Fruit fly (Drosophila melanogaster) whole organism, embryonic: ENCODE data around the gene CG14234.

ENCODE experiments used
- Awh ChIP-seq: fragments of 200-800 bp; sonication (Bioruptor generic); IDR thresholded peaks from 2 replicates; pipeline ENCODE4, ENCODE4 v1.3.6; 2022; ENCODE audit warnings: missing biosample characterization, missing genetic modification characterization
- Blimp-1 ChIP-seq: fragments of 200-800 bp; sonication (Bioruptor generic); optimal IDR thresholded peaks from 3 replicates; lab custom pipeline; 2018; ENCODE audit warnings: missing biosample characterization, missing genetic modification characterization, mild to moderate bottlenecking, moderate library complexity, missing genetic modification reagents
- CG10565 ChIP-seq: fragments of 200-800 bp; sonication (Bioruptor generic); optimal IDR thresholded peaks from 3 replicates; lab custom pipeline; 2016; ENCODE audit warnings: missing biosample characterization, mild to moderate bottlenecking, missing genetic modification characterization
- CG12219 ChIP-seq: fragments of 200-800 bp; sonication (Bioruptor generic); optimal IDR thresholded peaks from 3 replicates; lab custom pipeline; 2018; ENCODE audit warnings: missing biosample characterization, mild to moderate bottlenecking, missing genetic modification characterization
- CG13894 ChIP-seq: fragments of 200-800 bp; sonication (Bioruptor generic); optimal IDR thresholded peaks from 3 replicates; lab custom pipeline; 2018; ENCODE audit warnings: missing biosample characterization, mild to moderate bottlenecking, missing genetic modification characterization, moderate library complexity
- CG15073 ChIP-seq: fragments of 200-800 bp; sonication (Bioruptor generic); optimal IDR thresholded peaks from 2 replicates; lab custom pipeline; 2016; ENCODE audit warnings: missing biosample characterization, missing genetic modification characterization
- CG17186 ChIP-seq: fragments of 200-800 bp; sonication (Bioruptor generic); optimal IDR thresholded peaks from 3 replicates; lab custom pipeline; 2017; ENCODE audit warnings: missing biosample characterization, missing genetic modification reagents, missing genetic modification characterization
- CG2202 ChIP-seq: fragments of 200-800 bp; sonication (Bioruptor generic); optimal IDR thresholded peaks from 2 replicates; lab custom pipeline; 2018; ENCODE audit warnings: missing biosample characterization, mild to moderate bottlenecking, missing genetic modification characterization
- CG2712 ChIP-seq: fragments of 200-800 bp; optimal IDR thresholded peaks from 3 replicates; lab custom pipeline; 2019; ENCODE audit warnings: missing biosample characterization, mild to moderate bottlenecking, missing genetic modification characterization, moderate library complexity
- CG31224 ChIP-seq: fragments of 200-800 bp; sonication (Bioruptor generic); IDR thresholded peaks from 2 replicates; pipeline ENCODE4 v1.3.6; 2022; ENCODE audit warnings: missing biosample characterization, missing genetic modification characterization
- CG3995 ChIP-seq: fragments of 200-800 bp; sonication (Bioruptor generic); optimal IDR thresholded peaks from 3 replicates; lab custom pipeline; 2016; ENCODE audit warnings: missing biosample characterization, missing genetic modification characterization
- CG4328 ChIP-seq: fragments of 200-800 bp; sonication (Bioruptor generic); optimal IDR thresholded peaks from 3 replicates; lab custom pipeline; 2017; ENCODE audit warnings: missing biosample characterization, missing genetic modification reagents, missing genetic modification characterization
- CG5180 ChIP-seq: fragments of 200-800 bp; sonication (Bioruptor generic); optimal IDR thresholded peaks from 3 replicates; lab custom pipeline; 2017; ENCODE audit warnings: missing biosample characterization, missing genetic modification characterization, mild to moderate bottlenecking, moderate library complexity, missing genetic modification reagents
- CG6813 ChIP-seq: fragments of 200-800 bp; sonication (Bioruptor generic); optimal IDR thresholded peaks from 2 replicates; lab custom pipeline; 2017; ENCODE audit warnings: missing biosample characterization, missing genetic modification characterization, mild to moderate bottlenecking, moderate library complexity, missing genetic modification reagents
- CG6854 ChIP-seq: fragments of 200-800 bp; sonication (Bioruptor generic); optimal IDR thresholded peaks from 3 replicates; lab custom pipeline; 2017; ENCODE audit warnings: missing biosample characterization, mild to moderate bottlenecking, missing genetic modification characterization
- CG7271 ChIP-seq: fragments of 200-800 bp; sonication (Bioruptor generic); optimal IDR thresholded peaks from 2 replicates; lab custom pipeline; 2018; ENCODE audit warnings: missing biosample characterization, mild to moderate bottlenecking, missing genetic modification characterization, moderate library complexity
- CG7372 ChIP-seq: fragments of 200-800 bp; sonication (Bioruptor generic); IDR thresholded peaks from 2 replicates; pipeline ENCODE4 v1.3.6; 2022; ENCODE audit warnings: missing biosample characterization, missing genetic modification characterization
- CG9215 ChIP-seq: fragments of 200-800 bp; sonication (Bioruptor generic); IDR thresholded peaks from 2 replicates; pipeline ENCODE4 v1.3.6; 2022; ENCODE audit warnings: missing biosample characterization, missing genetic modification characterization
- CG9727 ChIP-seq: fragments of 200-800 bp; sonication (Bioruptor generic); optimal IDR thresholded peaks from 3 replicates; lab custom pipeline; 2017; ENCODE audit warnings: missing biosample characterization, mild to moderate bottlenecking, missing genetic modification characterization
- Chrac-16 ChIP-seq: fragments of 200-800 bp; sonication (Bioruptor generic); optimal IDR thresholded peaks from 3 replicates; lab custom pipeline; 2016; ENCODE audit warnings: missing biosample characterization, missing genetic modification characterization
- Deaf1 ChIP-seq: fragments of 200-800 bp; optimal IDR thresholded peaks from 3 replicates; lab custom pipeline; 2019; ENCODE audit warnings: missing biosample characterization, mild to moderate bottlenecking, missing genetic modification characterization, moderate library complexity
- Dip2 ChIP-seq: fragments of 200-800 bp; sonication (Bioruptor generic); IDR thresholded peaks from 2 replicates; pipeline ENCODE4 v1.3.6; 2022; ENCODE audit warnings: missing biosample characterization, missing genetic modification characterization
- Doc2 ChIP-seq: fragments of 200-800 bp; sonication (Bioruptor generic); IDR thresholded peaks from 2 replicates; pipeline ENCODE4 v1.3.6; 2022; ENCODE audit warnings: missing biosample characterization, missing genetic modification characterization
- Ets65A ChIP-seq: fragments of 200-800 bp; sonication (Bioruptor generic); peaks from one replicate; lab custom pipeline; 2016; ENCODE audit warnings: missing biosample characterization, missing genetic modification characterization
- Fer3 ChIP-seq: fragments of 200-800 bp; sonication (Bioruptor generic); optimal IDR thresholded peaks from 2 replicates; lab custom pipeline; 2018; ENCODE audit warnings: missing biosample characterization, mild to moderate bottlenecking, missing genetic modification characterization, moderate library complexity
- HLH54F ChIP-seq: fragments of 200-800 bp; sonication (Bioruptor generic); optimal IDR thresholded peaks from 3 replicates; lab custom pipeline; 2016; ENCODE audit warnings: missing biosample characterization, missing genetic modification characterization
- Hand ChIP-seq: fragments of 200-800 bp; sonication (Bioruptor generic); optimal IDR thresholded peaks from 2 replicates; lab custom pipeline; 2017; ENCODE audit warnings: mild to moderate bottlenecking, missing biosample characterization, missing genetic modification reagents, missing genetic modification characterization
- HmgZ ChIP-seq: fragments of 200-800 bp; sonication (Bioruptor generic); optimal IDR thresholded peaks from 2 replicates; lab custom pipeline; 2018; ENCODE audit warnings: missing biosample characterization, mild to moderate bottlenecking, missing genetic modification characterization
- Hr39 ChIP-seq: fragments of >200 bp; optimal IDR thresholded peaks from 2 replicates; lab custom pipeline; 2017
- Hsf ChIP-seq: fragments of 200-800 bp; sonication (Bioruptor generic); optimal IDR thresholded peaks from 3 replicates; lab custom pipeline; 2016; ENCODE audit warnings: missing biosample characterization, missing genetic modification characterization
- NC2α ChIP-seq: fragments of 200-800 bp; sonication (Bioruptor generic); optimal IDR thresholded peaks from 2 replicates; lab custom pipeline; 2016; ENCODE audit warnings: missing biosample characterization, missing genetic modification characterization
- Opbp ChIP-seq: fragments of 200-800 bp; sonication (Bioruptor generic); IDR thresholded peaks from 3 replicates; pipeline ENCODE4 v1.3.6; 2022; ENCODE audit warnings: missing biosample characterization, missing genetic modification characterization; ENCODE audit not compliant: partially characterized antibody
- Pdp1 ChIP-seq, 2 experiments: fragments of 200-800 bp; sonication (Bioruptor generic); optimal IDR thresholded peaks; 3 replicates each; lab custom pipeline; 2016; ENCODE audit warnings: missing biosample characterization in 2 of 2, missing genetic modification characterization in 2 of 2, mild to moderate bottlenecking in 1 of 2, moderate library complexity in 1 of 2
- al ChIP-seq: fragments of 200-800 bp; sonication (Bioruptor generic); IDR thresholded peaks from 2 replicates; pipeline ENCODE4 v1.3.6; 2022; ENCODE audit warnings: missing biosample characterization, missing genetic modification characterization
- ato ChIP-seq: fragments of 200-800 bp; sonication (Bioruptor generic); IDR thresholded peaks from 2 replicates; pipeline ENCODE4 v1.3.6; 2022; ENCODE audit warnings: missing biosample characterization, missing genetic modification characterization; ENCODE audit not compliant: partially characterized antibody
- ci ChIP-seq: fragments of 200-800 bp; sonication (Bioruptor generic); IDR thresholded peaks from 3 replicates; pipeline ENCODE4 v1.3.6; 2022; ENCODE audit warnings: missing biosample characterization, missing genetic modification characterization
- grn ChIP-seq: fragments of 200-800 bp; sonication (Bioruptor generic); optimal IDR thresholded peaks from 3 replicates; lab custom pipeline; 2017; ENCODE audit warnings: missing biosample characterization, missing genetic modification characterization
- insv ChIP-seq, 2 experiments: fragments of 200-800 bp; sonication (Bioruptor generic); optimal IDR thresholded peaks; 3 replicates each; lab custom pipeline; 2016 to 2018; ENCODE audit warnings: missing biosample characterization in 2 of 2, missing genetic modification characterization in 2 of 2
- inv ChIP-seq: fragments of 200-800 bp; sonication (Bioruptor generic); IDR thresholded peaks from 2 replicates; pipeline ENCODE4 v1.3.6; 2022; ENCODE audit warnings: missing biosample characterization, missing genetic modification characterization; ENCODE audit not compliant: partially characterized antibody
- kay ChIP-seq: fragments of 200-800 bp; sonication (Bioruptor generic); optimal IDR thresholded peaks from 2 replicates; lab custom pipeline; 2016; ENCODE audit warnings: missing biosample characterization, missing genetic modification characterization
- lola ChIP-seq, 3 experiments: fragments of >200 bp in 2 of 3; fragments of 200-800 bp in 1 of 3; sonication (Bioruptor generic) in 1 of 3; optimal IDR thresholded peaks; 2 replicates each; lab custom pipeline; 2017 to 2019; ENCODE audit warnings: missing biosample characterization in 3 of 3, missing genetic modification characterization in 3 of 3, mild to moderate bottlenecking in 1 of 3, moderate library complexity in 1 of 3
- mirr ChIP-seq: fragments of 200-800 bp; sonication (Bioruptor generic); optimal IDR thresholded peaks from 3 replicates; lab custom pipeline; 2018; ENCODE audit warnings: missing biosample characterization, mild to moderate bottlenecking, missing genetic modification characterization
- nerfin-1 ChIP-seq: fragments of 200-800 bp; sonication (Bioruptor generic); optimal IDR thresholded peaks from 3 replicates; lab custom pipeline; 2019; ENCODE audit warnings: missing biosample characterization, mild to moderate bottlenecking, missing genetic modification characterization, moderate library complexity
- odd ChIP-seq: fragments of 200-800 bp; sonication (Bioruptor generic); optimal IDR thresholded peaks from 2 replicates; lab custom pipeline; 2017; ENCODE audit warnings: missing biosample characterization, mild to moderate bottlenecking, missing genetic modification characterization
- salm ChIP-seq: fragments of 200-800 bp; sonication (Bioruptor generic); optimal IDR thresholded peaks from 2 replicates; lab custom pipeline; 2018; ENCODE audit warnings: missing biosample characterization, mild to moderate bottlenecking, missing genetic modification characterization
- sens-2 ChIP-seq: fragments of 200-800 bp; sonication (Bioruptor generic); IDR thresholded peaks from 2 replicates; pipeline ENCODE4 v1.3.6; 2022; ENCODE audit warnings: missing biosample characterization, missing genetic modification characterization
- slou ChIP-seq: fragments of 200-800 bp; sonication (Bioruptor generic); optimal IDR thresholded peaks from 3 replicates; lab custom pipeline; 2016; ENCODE audit warnings: missing biosample characterization, missing genetic modification characterization
- ssp ChIP-seq: fragments of 200-800 bp; sonication (Bioruptor generic); IDR thresholded peaks from 2 replicates; pipeline ENCODE4 v1.3.6; 2022; ENCODE audit warnings: missing biosample characterization, missing genetic modification characterization
- toy ChIP-seq: fragments of 200-800 bp; sonication (Bioruptor generic); IDR thresholded peaks from 2 replicates; pipeline ENCODE4 v1.3.6; 2022; ENCODE audit warnings: missing biosample characterization, missing genetic modification characterization
- ttk ChIP-seq: fragments of 200-800 bp; sonication (Bioruptor generic); IDR thresholded peaks from 2 replicates; pipeline ENCODE4 v2.1.2; 2022; ENCODE audit warnings: missing biosample characterization, missing genetic modification characterization
- zf30C ChIP-seq: fragments of 200-800 bp; sonication (Bioruptor generic); optimal IDR thresholded peaks from 3 replicates; lab custom pipeline; 2018; ENCODE audit warnings: missing biosample characterization, mild to moderate bottlenecking, missing genetic modification characterization
- zfh1 ChIP-seq: fragments of 200-800 bp; sonication (Bioruptor generic); IDR thresholded peaks from 3 replicates; pipeline ENCODE4 v1.3.6; 2022; ENCODE audit warnings: missing biosample characterization, missing genetic modification characterization

The CG14234 gene

DNA sequence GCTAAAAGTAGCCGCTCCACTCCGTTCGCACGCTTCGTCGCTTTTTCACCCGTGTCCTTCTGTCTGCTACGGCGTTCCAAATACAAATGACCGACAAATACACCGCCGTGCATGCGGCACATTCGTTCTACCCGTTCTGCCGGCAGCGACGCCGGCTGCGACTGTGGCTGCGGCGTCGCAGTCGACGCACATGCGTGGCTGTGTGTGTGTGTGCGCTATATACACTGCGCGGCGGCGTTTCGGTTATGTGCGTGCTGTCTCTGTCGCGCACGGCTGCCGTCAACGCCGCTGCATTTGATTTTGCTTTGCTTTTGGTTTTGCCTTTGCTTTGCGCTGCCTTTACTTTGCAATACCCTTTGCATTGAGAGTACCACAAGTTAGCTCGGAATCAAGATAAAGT, 48.1 kb downstream of the CG14234 start, which contains the start of gene zld (continued):
- peak; percentile 33 for TF ChIP-seq CG2712 (tag; lab: Kevin White, UChicago)
- no peak for TF ChIP-seq CG6854 (GFP tag; lab: Kevin White, UChicago)
- TF ChIP-seq CG9215 (GFP tag; lab: Robert Waterston, UW) = no peak
- TF ChIP-seq Doc2 (GFP tag; lab: Robert Waterston, UW) = no peak
- TF ChIP-seq sens-2 = no peak
- peak; percentile 60 for TF ChIP-seq zf30C
- no peak for TF ChIP-seq CG31224 (GFP tag; lab: Robert Waterston, UW)
- peak; percentile 11 for TF ChIP-seq CG9727 (GFP tag; lab: Kevin White, UChicago)
- no peak for TF ChIP-seq CG7271
- no peak for TF ChIP-seq ssp
- no peak for TF ChIP-seq NC2α (GFP tag; lab: Kevin White, UChicago)
- peak; percentile 25 for TF ChIP-seq nerfin-1 (tag; lab: Kevin White, UChicago)
- TF ChIP-seq al (GFP tag; lab: Robert Waterston, UW) = no peak
- no peak for TF ChIP-seq inv (GFP tag; lab: Robert Waterston, UW)
- TF ChIP-seq Deaf1 (tag; lab: Kevin White, UChicago) = peak; percentile 36
- no peak for TF ChIP-seq CG12219
- TF ChIP-seq CG10565 (GFP tag; lab: Kevin White, UChicago) = no peak
- TF ChIP-seq CG6813 (GFP tag; lab: Kevin White, UChicago) = no peak
- TF ChIP-seq slou (GFP tag; lab: Kevin White, UChicago) = no peak
- TF ChIP-seq Hr39 = no peak
- no peak for TF ChIP-seq lola (GFP tag; optimal IDR thresholded peaks at IDR 0.05; lab: Kevin White, UChicago)
- peak; percentile 34; the same call in 1 of the 3 replicates for TF ChIP-seq ci (GFP tag; lab: Robert Waterston, UW)
- TF ChIP-seq CG15073 (GFP tag; lab: Kevin White, UChicago) = no peak
- 0 out of 2 replicates have a peak, but pooled peaks have one; percentile 42 for TF ChIP-seq ato
- no peak for TF ChIP-seq mirr (GFP tag; lab: Kevin White, UChicago)
- no peak for TF ChIP-seq CG5180 (GFP tag; lab: Kevin White, UChicago)
- TF ChIP-seq Chrac-16 (GFP tag; lab: Kevin White, UChicago) = no peak
- TF ChIP-seq Pdp1 (GFP tag; optimal IDR thresholded peaks at IDR 0.05; lab: Kevin White, UChicago) = peak in 1 of 2 experiments; percentile 17
- no peak for TF ChIP-seq insv (GFP tag; optimal IDR thresholded peaks at IDR 0.05; lab: Kevin White, UChicago)
- no peak for TF ChIP-seq CG4328
- TF ChIP-seq ttk (GFP tag; lab: Robert Waterston, UW) = no peak
- TF ChIP-seq Blimp-1 (GFP tag; lab: Kevin White, UChicago) = no peak
- TF ChIP-seq CG13894 = no peak
- TF ChIP-seq toy (GFP tag; lab: Robert Waterston, UW) = no peak
- no peak for TF ChIP-seq CG7372 (GFP tag; lab: Robert Waterston, UW)
- no peak for TF ChIP-seq grn (GFP tag; lab: Kevin White, UChicago)
- no peak for TF ChIP-seq Hsf (GFP tag; lab: Kevin White, UChicago)
- no peak for TF ChIP-seq Awh (GFP tag; lab: Robert Waterston, UW)
- TF ChIP-seq CG3995 (GFP tag; lab: Kevin White, UChicago) = no peak
- no peak for TF ChIP-seq Fer3
- TF ChIP-seq salm (tag; lab: Kevin White, UChicago) = no peak
- no peak for TF ChIP-seq odd (GFP tag; lab: Kevin White, UChicago)
- TF ChIP-seq Dip2 (GFP tag; lab: Robert Waterston, UW) = no peak
- TF ChIP-seq Ets65A (GFP tag; lab: Kevin White, UChicago) = no peak
- no peak for TF ChIP-seq HLH54F (GFP tag; lab: Kevin White, UChicago)
- TF ChIP-seq kay (GFP tag; lab: Kevin White, UChicago) = no peak
- TF ChIP-seq CG2202 = no peak
- TF ChIP-seq HmgZ (tag; lab: Kevin White, UChicago) = no peak
- TF ChIP-seq zfh1 = peak; percentile 54; the same call in 2 of the 3 replicates
- TF ChIP-seq Opbp (GFP tag; lab: Robert Waterston, UW) = 0 out of 3 replicates have a peak, but pooled peaks have one; percentile 42
- TF ChIP-seq Hand (GFP tag; lab: Kevin White, UChicago) = no peak
- no peak for TF ChIP-seq CG17186 (GFP tag; lab: Kevin White, UChicago)
